Worm (Caenorhabditis elegans) whole organism, young adult: ENCODE data around the gene C29A12.6.

Experiments
- D2030.7 ChIP-seq: fragments of 200-800 bp; sonication (Bioruptor generic); IDR thresholded peaks from 2 replicates; pipeline ENCODE4 v1.3.6; 2022; ENCODE audit warnings: missing genetic modification reagents, missing genetic modification characterization, missing compliant biosample characterization
- F37B4.10 ChIP-seq: fragments of 200-800 bp; sonication (Bioruptor generic); IDR thresholded peaks from 2 replicates; pipeline ENCODE4 v1.3.6; 2022; ENCODE audit warnings: missing genetic modification characterization, missing compliant biosample characterization
- F49E8.2 ChIP-seq: sonication (generic microtip); optimal IDR thresholded peaks from 3 replicates; lab custom pipeline; 2017; ENCODE audit warnings: missing genetic modification characterization, mild to moderate bottlenecking, missing compliant biosample characterization, antibody characterized with exemption, moderate library complexity; ENCODE audit not compliant: insufficient read depth
- Y53G8AR.9 ChIP-seq: fragments of 200-800 bp; sonication (Bioruptor generic); conservative IDR thresholded peaks from 2 replicates; pipeline ENCODE4 v1.3.6; 2022; ENCODE audit warnings: missing genetic modification reagents, missing genetic modification characterization, missing compliant biosample characterization
- atf-7 ChIP-seq: sonication (generic microtip); optimal IDR thresholded peaks from 2 replicates; lab custom pipeline; 2017; ENCODE audit warnings: mild to moderate bottlenecking, missing genetic modification characterization, missing compliant biosample characterization
- attf-3 ChIP-seq: fragments of 200-800 bp; sonication (Bioruptor generic); conservative IDR thresholded peaks from 2 replicates; pipeline ENCODE4 v1.3.6; 2022; ENCODE audit warnings: missing genetic modification reagents, missing genetic modification characterization, missing compliant biosample characterization
- dox-1 ChIP-seq: fragments of 200-800 bp; sonication (Bioruptor generic); IDR thresholded peaks from 2 replicates; pipeline ENCODE4 v1.3.6; 2022; ENCODE audit warnings: missing genetic modification reagents, missing genetic modification characterization, missing compliant biosample characterization
- ekl-4 ChIP-seq: fragments of 200-800 bp; sonication (Bioruptor generic); IDR thresholded peaks from 2 replicates; pipeline ENCODE4 v1.3.6; 2022; ENCODE audit warnings: missing genetic modification reagents, missing genetic modification characterization, missing compliant biosample characterization
- hmg-20 ChIP-seq: fragments of 200-800 bp; sonication (Bioruptor generic); IDR thresholded peaks from 2 replicates; pipeline ENCODE4 v1.3.6; 2022; ENCODE audit warnings: missing genetic modification reagents, missing genetic modification characterization, missing compliant biosample characterization
- let-526 ChIP-seq: fragments of 200-800 bp; sonication (Bioruptor generic); IDR thresholded peaks from 2 replicates; pipeline ENCODE4 v1.3.6; 2022; ENCODE audit warnings: missing genetic modification reagents, missing genetic modification characterization, missing compliant biosample characterization
- mxl-1 ChIP-seq: sonication (generic microtip); optimal IDR thresholded peaks from 2 replicates; lab custom pipeline; 2016; ENCODE audit warnings: missing genetic modification characterization, missing compliant biosample characterization
- unc-62 ChIP-seq: fragments of 150-350 bp; optimal IDR thresholded peaks from 2 replicates; lab custom pipeline; 2014; ENCODE audit warnings: missing biosample characterization, missing genetic modification reagents, missing genetic modification characterization

DNA sequence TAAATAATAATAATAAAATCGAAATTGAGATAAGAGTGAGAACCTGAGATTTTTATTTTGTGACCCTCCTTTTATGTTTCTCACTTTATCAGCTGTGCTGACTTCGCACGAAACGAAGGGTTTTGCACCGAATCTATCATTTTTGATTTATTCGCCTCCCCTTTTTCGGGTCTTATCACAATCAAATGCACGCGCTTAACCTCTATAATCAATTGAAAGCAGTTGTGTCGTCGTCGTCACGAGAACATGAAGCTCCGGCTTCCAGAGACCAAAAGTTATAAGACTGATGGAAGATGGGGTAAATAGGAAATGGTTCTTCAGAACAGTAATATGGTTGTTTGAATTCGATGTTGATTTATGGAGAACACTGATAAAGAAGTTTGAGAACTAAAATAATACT, 45.8 kb upstream of the C29A12.6 start, which contains the start of gene D1054.18:
- TF ChIP-seq let-526 (GFP tag; lab: Robert Waterston, UW): no peak
- no peak for TF ChIP-seq hmg-20
- no peak for TF ChIP-seq Y53G8AR.9 (GFP tag; lab: Robert Waterston, UW)
- TF ChIP-seq D2030.7 (GFP tag; lab: Robert Waterston, UW): no peak
- no peak for TF ChIP-seq dox-1
- TF ChIP-seq F49E8.2 (tag; lab: Kevin White, UChicago): no peak
- TF ChIP-seq mxl-1: no peak
- TF ChIP-seq ekl-4 (GFP tag; lab: Robert Waterston, UW): no peak
- no peak for TF ChIP-seq atf-7 (tag; lab: Kevin White, UChicago)
- TF ChIP-seq attf-3 (GFP tag; lab: Robert Waterston, UW): no peak
- TF ChIP-seq F37B4.10 (GFP tag; lab: Robert Waterston, UW): no peak
- TF ChIP-seq unc-62: no peak
